Fruit fly (Drosophila melanogaster) whole organism, embryonic: ENCODE measurements around the gene CG10804.

ENCODE experiments used
- CG11504 ChIP-seq: fragments of 200-800 bp; sonication (Bioruptor generic); optimal IDR thresholded peaks from 3 replicates; lab custom pipeline; 2019; ENCODE audit warnings: missing biosample characterization, mild to moderate bottlenecking, missing genetic modification characterization, moderate library complexity
- CG11560 ChIP-seq: fragments of 200-800 bp; sonication (Bioruptor generic); IDR thresholded peaks from 3 replicates; pipeline ENCODE4 v1.3.6; 2022; ENCODE audit warnings: missing biosample characterization, missing genetic modification characterization
- CG11696 ChIP-seq: fragments of 200-800 bp; sonication (Bioruptor generic); IDR thresholded peaks from 2 replicates; pipeline ENCODE4 v1.3.6; 2022; ENCODE audit warnings: missing biosample characterization, missing genetic modification characterization
- CG13287 ChIP-seq: fragments of 200-800 bp; sonication (Bioruptor generic); IDR thresholded peaks from 2 replicates; pipeline ENCODE4 v1.3.6; 2022; ENCODE audit warnings: missing biosample characterization, missing genetic modification characterization; ENCODE audit not compliant: partially characterized antibody
- CG15479 ChIP-seq: fragments of 200-800 bp; sonication (Bioruptor generic); optimal IDR thresholded peaks from 3 replicates; lab custom pipeline; 2019; ENCODE audit warnings: missing biosample characterization, mild to moderate bottlenecking, missing genetic modification characterization, moderate library complexity
- CG17359 ChIP-seq: fragments of 200-800 bp; sonication (Bioruptor generic); optimal IDR thresholded peaks from 3 replicates; lab custom pipeline; 2018; ENCODE audit warnings: missing biosample characterization, mild to moderate bottlenecking, missing genetic modification characterization, moderate library complexity
- CG3163 ChIP-seq: fragments of 200-800 bp; sonication (Bioruptor generic); optimal IDR thresholded peaks from 3 replicates; lab custom pipeline; 2016; ENCODE audit warnings: missing biosample characterization, missing genetic modification characterization
- CG34224 ChIP-seq: fragments of 200-800 bp; sonication (Bioruptor generic); IDR thresholded peaks from 3 replicates; pipeline ENCODE4 v1.3.6; 2022; ENCODE audit warnings: missing biosample characterization, missing genetic modification characterization; ENCODE audit not compliant: partially characterized antibody
- CG8924 ChIP-seq: fragments of 200-800 bp; optimal IDR thresholded peaks from 3 replicates; lab custom pipeline; 2019; ENCODE audit warnings: missing biosample characterization, mild to moderate bottlenecking, missing genetic modification characterization, moderate library complexity
- Doc2 ChIP-seq: fragments of 200-800 bp; sonication (Bioruptor generic); IDR thresholded peaks from 2 replicates; pipeline ENCODE4 v1.3.6; 2022; ENCODE audit warnings: missing biosample characterization, missing genetic modification characterization
- Drgx ChIP-seq: fragments of 200-800 bp; sonication (Bioruptor generic); IDR thresholded peaks from 2 replicates; pipeline ENCODE4 v1.3.6; 2022; ENCODE audit warnings: missing biosample characterization, missing genetic modification characterization
- E2f1 ChIP-seq: fragments of 200-800 bp; sonication (Bioruptor generic); IDR thresholded peaks from 2 replicates; pipeline ENCODE4 v1.3.6; 2022; ENCODE audit warnings: missing biosample characterization, missing genetic modification characterization
- Eip74EF ChIP-seq, 2 experiments: fragments of 200-800 bp in 1 of 2; fragments of >200 bp in 1 of 2; sonication (Bioruptor generic) in 1 of 2; optimal IDR thresholded peaks; 2 replicates each; lab custom pipeline; 2017 to 2019; ENCODE audit warnings: missing biosample characterization in 2 of 2, missing genetic modification characterization in 2 of 2, mild to moderate bottlenecking in 1 of 2, moderate library complexity in 1 of 2
- Hr39 ChIP-seq: fragments of >200 bp; optimal IDR thresholded peaks from 2 replicates; lab custom pipeline; 2017
- Mes4 ChIP-seq: fragments of 200-800 bp; sonication (Bioruptor generic); optimal IDR thresholded peaks from 2 replicates; lab custom pipeline; 2016; ENCODE audit warnings: missing biosample characterization, missing genetic modification characterization
- Oli ChIP-seq: fragments of 200-800 bp; sonication (Bioruptor generic); optimal IDR thresholded peaks from 2 replicates; lab custom pipeline; 2018; ENCODE audit warnings: missing biosample characterization, mild to moderate bottlenecking, missing genetic modification characterization, moderate library complexity
- Poxn ChIP-seq: fragments of 200-800 bp; sonication (Bioruptor generic); IDR thresholded peaks from 2 replicates; pipeline ENCODE4 v1.3.6; 2022; ENCODE audit warnings: missing biosample characterization, missing genetic modification characterization
- Ptx1 ChIP-seq: fragments of 200-800 bp; sonication (Bioruptor generic); IDR thresholded peaks from 2 replicates; pipeline ENCODE4 v1.3.6; 2022; ENCODE audit warnings: missing biosample characterization, missing genetic modification characterization
- Trl ChIP-seq, 3 experiments: fragments of >200 bp in 2 of 3; fragments of 200-800 bp in 1 of 3; sonication (Bioruptor generic) in 1 of 3; optimal IDR thresholded peaks; 2 replicates in 1 of 3; 3 replicates in 2 of 3; lab custom pipeline; 2016 to 2017; ENCODE audit warnings: missing biosample characterization in 1 of 3, missing genetic modification characterization in 1 of 3
- ato ChIP-seq: fragments of 200-800 bp; sonication (Bioruptor generic); IDR thresholded peaks from 2 replicates; pipeline ENCODE4 v1.3.6; 2022; ENCODE audit warnings: missing biosample characterization, missing genetic modification characterization; ENCODE audit not compliant: partially characterized antibody
- chinmo ChIP-seq: fragments of 200-800 bp; sonication (Bioruptor generic); IDR thresholded peaks from 4 replicates; pipeline ENCODE4 v1.3.6; 2022; ENCODE audit warnings: missing biosample characterization, missing genetic modification characterization; ENCODE audit not compliant: partially characterized antibody
- ftz-f1 ChIP-seq: fragments of 200-800 bp; sonication (Bioruptor generic); optimal IDR thresholded peaks from 2 replicates; lab custom pipeline; 2016; ENCODE audit warnings: missing biosample characterization, missing genetic modification characterization
- gsb-n ChIP-seq: fragments of 200-800 bp; sonication (Bioruptor generic); optimal IDR thresholded peaks from 3 replicates; lab custom pipeline; 2018; ENCODE audit warnings: missing biosample characterization, mild to moderate bottlenecking, missing genetic modification characterization
- hth ChIP-seq: fragments of >200 bp; optimal IDR thresholded peaks from 2 replicates; lab custom pipeline; 2017; ENCODE audit warnings: inconsistent platforms
- lbe ChIP-seq: fragments of 200-800 bp; sonication (Bioruptor generic); optimal IDR thresholded peaks from 2 replicates; lab custom pipeline; 2016; ENCODE audit warnings: missing biosample characterization, mild to moderate bottlenecking, missing genetic modification characterization
- mld ChIP-seq: fragments of 200-800 bp; sonication (Bioruptor generic); IDR thresholded peaks from 3 replicates; pipeline ENCODE4 v1.3.6; 2022; ENCODE audit warnings: missing biosample characterization, missing genetic modification characterization; ENCODE audit not compliant: partially characterized antibody
- nom ChIP-seq: fragments of 200-800 bp; sonication (Bioruptor generic); optimal IDR thresholded peaks from 2 replicates; lab custom pipeline; 2017; ENCODE audit warnings: missing biosample characterization, missing genetic modification characterization, mild to moderate bottlenecking, moderate library complexity, missing genetic modification reagents
- otp ChIP-seq: fragments of 200-800 bp; sonication (Bioruptor generic); IDR thresholded peaks from 3 replicates; pipeline ENCODE4, ENCODE4 v1.3.6; 2022; ENCODE audit warnings: missing biosample characterization, missing genetic modification characterization
- p53 ChIP-seq: fragments of 200-800 bp; sonication (Bioruptor generic); optimal IDR thresholded peaks from 2 replicates; lab custom pipeline; 2016; ENCODE audit warnings: missing biosample characterization, missing genetic modification characterization
- pfk ChIP-seq: fragments of 200-800 bp; sonication (Bioruptor generic); optimal IDR thresholded peaks from 2 replicates; lab custom pipeline; 2018; ENCODE audit warnings: missing biosample characterization, mild to moderate bottlenecking, missing genetic modification characterization, moderate library complexity
- phol ChIP-seq: fragments of 200-800 bp; sonication (Bioruptor generic); optimal IDR thresholded peaks from 3 replicates; lab custom pipeline; 2018; ENCODE audit warnings: missing biosample characterization, mild to moderate bottlenecking, missing genetic modification characterization, moderate library complexity
- salm ChIP-seq: fragments of 200-800 bp; sonication (Bioruptor generic); optimal IDR thresholded peaks from 2 replicates; lab custom pipeline; 2018; ENCODE audit warnings: missing biosample characterization, mild to moderate bottlenecking, missing genetic modification characterization
- sd ChIP-seq: fragments of 200-800 bp; sonication (Bioruptor generic); optimal IDR thresholded peaks from 3 replicates; lab custom pipeline; 2018; ENCODE audit warnings: missing biosample characterization, mild to moderate bottlenecking, missing genetic modification characterization, moderate library complexity
- sens ChIP-seq: fragments of 200-800 bp; sonication (Bioruptor generic); peaks from one replicate; lab custom pipeline; 2016; ENCODE audit warnings: missing biosample characterization, missing genetic modification characterization
- seq ChIP-seq: fragments of 200-800 bp; sonication (Bioruptor generic); IDR thresholded peaks from 2 replicates; pipeline ENCODE4 v1.3.6; 2022; ENCODE audit warnings: missing biosample characterization, missing genetic modification characterization
- sna ChIP-seq: fragments of 200-800 bp; sonication (Bioruptor generic); IDR thresholded peaks from 2 replicates; pipeline ENCODE4 v1.3.6; 2022; ENCODE audit warnings: missing biosample characterization, missing genetic modification characterization; ENCODE audit not compliant: partially characterized antibody
- sob ChIP-seq: fragments of 200-800 bp; sonication (Bioruptor generic); IDR thresholded peaks from 2 replicates; pipeline ENCODE4 v1.3.6; 2022; ENCODE audit warnings: missing biosample characterization, missing genetic modification characterization
- sqz ChIP-seq: fragments of 200-800 bp; sonication (Bioruptor generic); optimal IDR thresholded peaks from 3 replicates; lab custom pipeline; 2018; ENCODE audit warnings: missing biosample characterization, mild to moderate bottlenecking, missing genetic modification characterization
- stwl ChIP-seq: fragments of 200-800 bp; sonication (Bioruptor generic); optimal IDR thresholded peaks from 3 replicates; lab custom pipeline; 2018; ENCODE audit warnings: missing biosample characterization, mild to moderate bottlenecking, missing genetic modification characterization, moderate library complexity
- sug ChIP-seq: fragments of 200-800 bp; optimal IDR thresholded peaks from 2 replicates; lab custom pipeline; 2019; ENCODE audit warnings: missing biosample characterization, mild to moderate bottlenecking, missing genetic modification characterization, moderate library complexity
- yki ChIP-seq: fragments of >200 bp; optimal IDR thresholded peaks from 3 replicates; lab custom pipeline; 2018
- z ChIP-seq: fragments of 200-800 bp; sonication (Bioruptor generic); IDR thresholded peaks from 3 replicates; pipeline ENCODE4 v1.3.6; 2022; ENCODE audit warnings: missing biosample characterization, missing genetic modification characterization
- zen2 ChIP-seq: fragments of 200-800 bp; sonication (Bioruptor generic); IDR thresholded peaks from 3 replicates; pipeline ENCODE4 v1.3.6; 2022; ENCODE audit warnings: missing biosample characterization, missing genetic modification characterization; ENCODE audit not compliant: partially characterized antibody

CG10804 gene

dm6 chrX:3453038-3453819 is 28.9 kb downstream of the CG10804 start (continued):
- TF ChIP-seq ato (GFP tag; lab: Robert Waterston, UW), result peak; percentile 16; the same call in 1 of the 2 replicates
- TF ChIP-seq pfk (GFP tag; lab: Kevin White, UChicago), result peak; percentile 58
- TF ChIP-seq Doc2 (GFP tag; lab: Robert Waterston, UW), result no peak
- no peak for TF ChIP-seq CG11560 (tag; lab: Robert Waterston, UW)
- peak; percentile 41 for TF ChIP-seq stwl
- no peak for TF ChIP-seq CG15479 (GFP tag; lab: Kevin White, UChicago)
- no peak for TF ChIP-seq otp (GFP tag; lab: Robert Waterston, UW)
- TF ChIP-seq CG11696 (GFP tag; lab: Robert Waterston, UW), result peak; percentile 34; the same call in 1 of the 2 replicates
- peak; percentile 32; the same call in 1 of the 2 replicates for TF ChIP-seq Ptx1 (GFP tag; lab: Robert Waterston, UW)
- peak; percentile 1 for TF ChIP-seq CG17359 (tag; lab: Kevin White, UChicago)

- TF ChIP-seq Drgx (GFP tag; lab: Robert Waterston, UW) (peak; percentile 52; the same call in 1 of the 2 replicates), Trl (optimal IDR thresholded peaks at IDR 0.05; lab: Kevin White, UChicago) (peak in 1 of 2 experiments; percentile 11), Trl (GFP tag; optimal IDR thresholded peaks at IDR 0.05; lab: Kevin White, UChicago) (no peak), sens (GFP tag; lab: Kevin White, UChicago) (peak; percentile 45), hth (lab: Kevin White, UChicago) (no peak)
Observed at dm6 chrX:3451916-3452315, 30.2 kb downstream of the CG10804 start.

- TF ChIP-seq Hr39 (no peak), Trl (optimal IDR thresholded peaks at IDR 0.05; lab: Kevin White, UChicago) (peak; percentile 87 to 96), Trl (GFP tag; optimal IDR thresholded peaks at IDR 0.05; lab: Kevin White, UChicago) (no peak), sna (GFP tag; lab: Robert Waterston, UW) (peak; percentile 26; the same call in 1 of the 2 replicates), salm (tag; lab: Kevin White, UChicago) (no peak), seq (no peak), sqz (GFP tag; lab: Kevin White, UChicago) (peak; percentile 38), zen2 (GFP tag; lab: Robert Waterston, UW) (peak; percentile 56; the same call in 1 of the 3 replicates), sug (tag; lab: Kevin White, UChicago) (no peak), Poxn (GFP tag; lab: Robert Waterston, UW) (no peak), sd (tag; lab: Kevin White, UChicago) (peak; percentile 14), Oli (tag; lab: Kevin White, UChicago) (no peak), yki (peak; percentile 53), lbe (GFP tag; lab: Kevin White, UChicago) (peak; percentile 26), CG13287 (0 out of 2 replicates have a peak, but pooled peaks have one; percentile 22), CG34224 (GFP tag; lab: Robert Waterston, UW) (peak; percentile 60), Eip74EF (GFP tag; optimal IDR thresholded peaks at IDR 0.05; lab: Kevin White, UChicago) (no peak), chinmo (peak; percentile 80; the same call in 3 of the 4 replicates), z (GFP tag; lab: Robert Waterston, UW) (peak; percentile 96), CG8924 (tag; lab: Kevin White, UChicago) (no peak), nom (GFP tag; lab: Kevin White, UChicago) (peak; percentile 4), CG3163 (peak; percentile 90), gsb-n (tag; lab: Kevin White, UChicago) (no peak), ftz-f1 (GFP tag; lab: Kevin White, UChicago) (no peak), E2f1 (GFP tag; lab: Robert Waterston, UW) (no peak), mld (GFP tag; lab: Robert Waterston, UW) (no peak), Mes4 (GFP tag; lab: Kevin White, UChicago) (no peak), CG11504 (tag; lab: Kevin White, UChicago) (peak; percentile 98), p53 (GFP tag; lab: Kevin White, UChicago) (no peak), sob (GFP tag; lab: Robert Waterston, UW) (no peak), phol (tag; lab: Kevin White, UChicago) (no peak)
Observed at dm6 chrX:3451250-3451786, 30.8 kb downstream of the CG10804 start.
